Worm (Caenorhabditis elegans): ENCODE data around the gene klp-20.
A peak's percentile ranks its signal among the peaks of the same experiment; 100 is the strongest.

Gene klp-20

DNA sequence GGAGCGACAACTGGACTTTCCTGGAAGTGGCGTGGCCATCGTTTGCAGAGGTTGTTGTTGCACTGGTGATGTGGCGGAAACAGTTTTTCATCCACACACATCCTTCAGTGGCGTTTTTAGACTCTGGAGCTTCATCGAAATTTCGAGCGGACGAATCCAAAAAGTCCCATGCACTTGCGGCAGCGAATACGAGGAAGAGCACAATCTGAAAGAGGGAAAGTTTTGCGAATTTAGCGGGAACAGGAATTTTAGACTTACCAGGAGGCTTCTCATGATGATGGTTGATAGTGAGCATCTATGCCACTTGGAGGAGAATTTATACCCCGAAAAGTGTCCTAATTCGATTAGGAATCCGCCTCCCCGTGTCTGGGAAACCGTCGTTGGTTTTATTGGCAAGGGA lies 32.1 kb upstream of the klp-20 start, which contains the start of gene F40G9.14:
Gene F40G9.14 (minus strand): TSS at position 101 of the 400 bp plus-strand sequence.
- no peak for TF ChIP-seq nhr-10 (tag; optimal IDR thresholded peaks at IDR 0.05)
- no peak for TF ChIP-seq Y55F3AM.14 (GFP tag; optimal IDR thresholded peaks at IDR 0.05)
- TF ChIP-seq ZK546.5 (tag; optimal IDR thresholded peaks at IDR 0.05): no peak
- TF ChIP-seq nhr-6 (tag; optimal IDR thresholded peaks at IDR 0.05): no peak
- no peak for TF ChIP-seq nhr-12 (tag; optimal IDR thresholded peaks at IDR 0.05)
- no peak for TF ChIP-seq mab-5 (tag; optimal IDR thresholded peaks at IDR 0.05)
- no peak for TF ChIP-seq lsy-2 (tag; optimal IDR thresholded peaks at IDR 0.05)
- TF ChIP-seq ama-1 (optimal IDR thresholded peaks at IDR 0.05): no peak
- TF ChIP-seq alr-1 (tag; optimal IDR thresholded peaks at IDR 0.05): no peak
- no peak for TF ChIP-seq R02D3.7 (tag; optimal IDR thresholded peaks at IDR 0.05)
- no peak for TF ChIP-seq ztf-4 (tag; optimal IDR thresholded peaks at IDR 0.05)
- no peak for TF ChIP-seq unc-55 (GFP tag; optimal IDR thresholded peaks at IDR 0.05)

DNA sequence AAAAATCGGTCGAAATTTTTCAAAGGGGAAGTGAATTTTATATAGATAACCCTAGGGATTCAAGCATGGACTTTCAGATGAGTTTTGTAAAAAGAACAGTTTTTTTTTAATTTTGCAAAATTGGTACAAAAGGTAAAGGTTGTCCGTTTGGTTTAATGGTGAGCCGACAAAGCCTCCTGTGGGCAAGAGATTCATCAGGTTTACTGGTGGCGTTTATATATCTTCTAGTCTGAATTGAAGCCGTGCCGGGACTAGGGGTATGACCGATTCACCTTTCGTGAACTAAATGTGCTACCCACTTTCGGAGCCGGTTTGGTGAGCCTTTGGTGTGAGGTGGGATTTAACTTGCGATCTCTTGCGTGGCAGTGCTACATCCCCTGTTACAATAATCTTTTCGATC lies 31.7 kb upstream of the klp-20 start:
- no peak for TF ChIP-seq aly-2 (tag; optimal IDR thresholded peaks at IDR 0.05)
- no peak for TF ChIP-seq unc-39 (tag; optimal IDR thresholded peaks at IDR 0.05)
- TF ChIP-seq nhr-23 (tag; optimal IDR thresholded peaks at IDR 0.05): no peak
- no peak for TF ChIP-seq Y55F3AM.14 (GFP tag; optimal IDR thresholded peaks at IDR 0.05)
- TF ChIP-seq ztf-4 (tag; optimal IDR thresholded peaks at IDR 0.05): no peak
- no peak for TF ChIP-seq blmp-1 (tag; optimal IDR thresholded peaks at IDR 0.05; ENCODE audit: insufficient read depth)
- no peak for TF ChIP-seq gmeb-1 (tag; optimal IDR thresholded peaks at IDR 0.05)
- no peak for TF ChIP-seq mab-5 (tag; optimal IDR thresholded peaks at IDR 0.05)
- TF ChIP-seq fos-1 (tag; optimal IDR thresholded peaks at IDR 0.05): no peak
- no peak for TF ChIP-seq skn-1 (tag; optimal IDR thresholded peaks at IDR 0.05)

DNA sequence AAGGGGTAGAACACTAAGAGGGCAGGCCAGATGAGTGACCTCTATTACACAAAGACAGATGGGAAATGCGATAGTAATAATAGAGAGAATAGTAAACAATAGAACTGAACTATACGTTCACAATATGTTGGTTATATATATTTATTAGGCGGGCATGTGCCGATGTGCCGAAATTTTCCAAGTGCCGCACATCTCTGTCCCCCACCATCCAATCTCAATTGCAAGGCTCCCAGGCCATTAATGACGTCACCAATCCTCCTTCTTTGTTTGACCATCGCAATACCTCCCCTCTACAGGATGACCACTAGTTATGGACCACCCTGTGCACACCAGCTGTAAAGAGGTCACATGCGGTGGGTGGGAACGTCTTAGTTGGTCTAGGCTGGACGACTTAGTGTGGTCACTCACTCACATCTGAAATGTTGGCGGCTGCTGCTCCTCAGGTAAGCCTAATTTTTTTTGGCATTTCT lies 30.6 kb upstream of the klp-20 start, which contains the start of gene F40G9.6:
Gene F40G9.6 (plus strand): TSS at position 420 of the 470 bp plus-strand sequence.
- TF ChIP-seq nhr-12 (tag; optimal IDR thresholded peaks at IDR 0.05) (no peak), ceh-16 (tag; optimal IDR thresholded peaks at IDR 0.05) (no peak), ceh-82 (tag; optimal IDR thresholded peaks at IDR 0.05) (no peak), sma-9 (GFP tag; optimal IDR thresholded peaks at IDR 0.05) (no peak), sma-9 (tag; optimal IDR thresholded peaks at IDR 0.05) (no peak), gmeb-1 (tag; optimal IDR thresholded peaks at IDR 0.05) (no peak), Y55F3AM.14 (GFP tag; optimal IDR thresholded peaks at IDR 0.05) (no peak), lin-13 (GFP tag; optimal IDR thresholded peaks at IDR 0.05) (no peak), peb-1 (tag; optimal IDR thresholded peaks at IDR 0.05) (no peak), unc-62 (GFP tag; optimal IDR thresholded peaks at IDR 0.05) (no peak), nhr-21 (tag; optimal IDR thresholded peaks at IDR 0.05) (no peak), R02D3.7 (tag; optimal IDR thresholded peaks at IDR 0.05) (no peak), nhr-25 (tag; optimal IDR thresholded peaks at IDR 0.05) (no peak)

DNA sequence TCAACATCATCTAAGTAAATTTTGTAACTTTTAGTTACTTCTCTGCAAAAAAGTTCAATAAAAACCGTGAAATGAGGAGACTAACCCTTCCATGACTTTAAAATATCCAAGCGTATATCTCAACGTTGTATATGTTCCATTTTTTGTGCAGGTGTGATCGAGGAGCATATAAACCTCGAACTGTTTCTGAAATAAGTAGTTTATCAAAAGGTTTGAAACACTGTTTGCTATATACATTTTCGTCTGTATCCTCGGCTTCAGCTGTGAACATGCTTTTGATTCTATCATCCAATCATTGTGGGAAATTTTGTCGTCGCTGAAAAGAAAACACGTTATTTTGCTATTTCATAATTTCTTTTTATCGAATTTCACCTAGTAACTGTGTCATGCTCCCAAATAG lies 28.8 kb upstream of the klp-20 start, which contains the start of gene F40G9.5:
Gene F40G9.5 (plus strand): TSS at position 301 of the 400 bp plus-strand sequence.
- TF ChIP-seq R02D3.7 (tag; optimal IDR thresholded peaks at IDR 0.05): no peak

DNA sequence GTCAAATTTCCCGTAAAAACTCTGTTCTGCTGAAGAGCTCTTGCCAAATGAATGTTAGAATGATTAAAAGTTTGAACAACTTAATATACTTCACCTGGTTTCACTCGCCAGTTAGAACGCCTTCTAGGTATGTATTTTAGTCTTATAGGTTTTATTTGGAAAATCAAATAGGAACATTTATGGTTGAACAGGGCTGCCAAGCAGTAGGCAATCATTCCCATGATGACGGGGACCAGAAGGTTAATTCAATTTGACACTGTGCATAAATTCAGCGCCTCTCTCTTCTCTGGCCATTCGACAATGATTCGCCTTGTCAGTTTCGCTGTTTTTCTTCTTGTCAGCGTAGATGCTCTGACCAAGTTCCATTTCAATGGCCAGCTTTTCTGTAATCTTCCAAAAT lies 27.7 kb upstream of the klp-20 start, which contains the start of gene F40G9.15:
Gene F40G9.15 (plus strand): TSS at position 301 of the 400 bp plus-strand sequence.
- no peak for TF ChIP-seq ztf-1 (GFP tag; conservative IDR thresholded peaks at IDR 0.05)
- TF ChIP-seq ztf-4 (tag; optimal IDR thresholded peaks at IDR 0.05): no peak
- TF ChIP-seq mdl-1 (tag; optimal IDR thresholded peaks at IDR 0.05): no peak
- TF ChIP-seq nhr-10 (tag; optimal IDR thresholded peaks at IDR 0.05): no peak

DNA sequence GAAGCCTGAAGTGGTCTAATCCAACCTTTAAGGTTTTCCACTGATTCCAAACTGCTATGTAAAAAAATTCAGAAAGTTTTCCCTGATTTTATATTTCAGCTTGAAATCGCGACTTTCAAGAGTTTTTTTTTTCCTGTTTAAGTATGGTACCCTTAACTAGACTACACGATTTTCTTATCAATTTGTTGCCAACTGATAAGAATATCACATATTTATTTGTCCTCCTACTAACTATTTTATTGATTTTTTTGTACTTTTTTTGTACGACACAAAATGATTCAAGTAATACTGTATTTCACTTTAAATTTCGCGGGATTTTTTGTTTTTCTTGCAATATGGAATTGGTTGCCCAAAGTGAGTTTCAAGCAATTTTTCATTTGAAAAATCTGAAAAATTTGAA lies 26.7 kb upstream of the klp-20 start:
- TF ChIP-seq nhr-237 (tag; optimal IDR thresholded peaks at IDR 0.05): no peak
- TF ChIP-seq fos-1 (tag; optimal IDR thresholded peaks at IDR 0.05): peak; percentile 35
- TF ChIP-seq F13H6.1 (tag; optimal IDR thresholded peaks at IDR 0.05): no peak
- no peak for TF ChIP-seq ceh-82 (tag; optimal IDR thresholded peaks at IDR 0.05)
